Worm (Caenorhabditis elegans): ENCODE results near the gene pgp-11.

- TF ChIP-seq sdc-2 (tag; optimal IDR thresholded peaks at IDR 0.05) (no peak), nfya-1 (tag; optimal IDR thresholded peaks at IDR 0.05) (no peak), lin-11 (tag; optimal IDR thresholded peaks at IDR 0.05) (no peak), ama-1 (optimal IDR thresholded peaks at IDR 0.05) (no peak), ref-2 (tag; optimal IDR thresholded peaks at IDR 0.05) (no peak), ahr-1 (tag; optimal IDR thresholded peaks at IDR 0.05) (no peak), Y22D7AL.16 (tag; optimal IDR thresholded peaks at IDR 0.05) (no peak), sox-4 (tag; optimal IDR thresholded peaks at IDR 0.05) (no peak), fkh-10 (GFP tag; optimal IDR thresholded peaks at IDR 0.05) (no peak), elt-2 (tag; optimal IDR thresholded peaks at IDR 0.05) (no peak), ceh-45 (GFP tag; IDR thresholded peaks at IDR 0.05) (no peak)
Observed at ce11 chrII:7958544-7958943, 45.5 kb downstream of the pgp-11 start, which contains the start of gene C04H4.1.
